Worm (Caenorhabditis elegans): Measurements from ENCODE around the gene C07A12.2.

C07A12.2 gene

ce11 chrX:4530426-4531044 lies 14.1 kb upstream of the C07A12.2 start (continued):
- TF ChIP-seq hlh-30 (tag; optimal IDR thresholded peaks at IDR 0.05; ENCODE audit: insufficient read depth) (peak; percentile 50), F26F4.8 (GFP tag; conservative IDR thresholded peaks at IDR 0.05) (no peak), aha-1 (tag) (peak; percentile 75), ZK337.2 (GFP tag; IDR thresholded peaks at IDR 0.05) (no peak)

ce11 chrX:4532160-4532741 lies 12.4 kb upstream of the C07A12.2 start, which contains the start of gene nhr-35:
TSS of gene nhr-35 (plus strand) at chrX:4532691.
- TF ChIP-seq nhr-76 (tag; optimal IDR thresholded peaks at IDR 0.05) = no peak
- TF ChIP-seq lin-15B (tag; optimal IDR thresholded peaks at IDR 0.05) = no peak
- TF ChIP-seq aly-2 (tag; optimal IDR thresholded peaks at IDR 0.05) = no peak
- peak; percentile 0 for TF ChIP-seq aha-1 (tag)
- no peak for TF ChIP-seq Y105C5A.15 (GFP tag; IDR thresholded peaks at IDR 0.05)
- no peak for TF ChIP-seq dmd-8 (GFP tag; IDR thresholded peaks at IDR 0.05)
- TF ChIP-seq nhr-42 (GFP tag; IDR thresholded peaks at IDR 0.05) = peak; percentile 66; the same call in 1 of the 2 replicates
- TF ChIP-seq gei-8 (GFP tag; optimal IDR thresholded peaks at IDR 0.05) = peak; percentile 90
- TF ChIP-seq F10B5.3 (tag; optimal IDR thresholded peaks at IDR 0.05) = no peak
- peak in 1 of 2 experiments; percentile 68 for TF ChIP-seq hif-1 (tag; optimal IDR thresholded peaks at IDR 0.05)
- no peak for TF ChIP-seq Y5F2A.4 (GFP tag; optimal IDR thresholded peaks at IDR 0.05)
- TF ChIP-seq spr-3 (GFP tag; optimal IDR thresholded peaks at IDR 0.05) = no peak
- TF ChIP-seq fkh-10 (GFP tag; optimal IDR thresholded peaks at IDR 0.05) = no peak
- TF ChIP-seq unc-39 (tag; optimal IDR thresholded peaks at IDR 0.05) = no peak
- TF ChIP-seq snpc-1.2 (GFP tag; IDR thresholded peaks at IDR 0.05) = no peak
- TF ChIP-seq ceh-32 (tag; optimal IDR thresholded peaks at IDR 0.05; ENCODE audit: poor library complexity) = no peak
- TF ChIP-seq mxl-3 (GFP tag; optimal IDR thresholded peaks at IDR 0.05) = peak; percentile 100
- TF ChIP-seq daf-8 (GFP tag; IDR thresholded peaks at IDR 0.05) = no peak
- no peak; the same call in 1 of the 2 replicates for TF ChIP-seq set-16 (GFP tag; IDR thresholded peaks at IDR 0.05)
- peak; percentile 73; the same call in 1 of the 2 replicates for TF ChIP-seq mdt-29 (GFP tag; IDR thresholded peaks at IDR 0.05)
- no peak for TF ChIP-seq zip-11 (GFP tag; IDR thresholded peaks at IDR 0.05)
- 0 out of 2 replicates have a peak, but pooled peaks have one; percentile 43 for TF ChIP-seq dmd-9 (GFP tag; IDR thresholded peaks at IDR 0.05)
- peak; percentile 19 for TF ChIP-seq rbr-2 (tag; optimal IDR thresholded peaks at IDR 0.05)
- no peak for TF ChIP-seq R02D3.7 (tag; optimal IDR thresholded peaks at IDR 0.05)
- peak; percentile 42 to 90 for TF ChIP-seq mdl-1 (tag; optimal IDR thresholded peaks at IDR 0.05)
- TF ChIP-seq lin-39 (tag; optimal IDR thresholded peaks at IDR 0.05) = no peak
- TF ChIP-seq nhr-111 (GFP tag; optimal IDR thresholded peaks at IDR 0.05) = no peak
- peak; percentile 93 for TF ChIP-seq nhr-102 (tag; optimal IDR thresholded peaks at IDR 0.05)
- TF ChIP-seq ztf-11 (tag; optimal IDR thresholded peaks at IDR 0.05) = no peak
- no peak for TF ChIP-seq madf-9 (GFP tag; conservative IDR thresholded peaks at IDR 0.05)
- TF ChIP-seq nhr-41 (GFP tag; IDR thresholded peaks at IDR 0.05) = 0 out of 2 replicates have a peak, but pooled peaks have one; percentile 37
- peak; percentile 1 for TF ChIP-seq skn-1 (tag; optimal IDR thresholded peaks at IDR 0.05)
- TF ChIP-seq daf-12 (tag; optimal IDR thresholded peaks at IDR 0.05) = no peak
- no peak for TF ChIP-seq zag-1 (tag; optimal IDR thresholded peaks at IDR 0.05)
- TF ChIP-seq Y75B8A.6 (GFP tag; IDR thresholded peaks at IDR 0.05) = no peak
- TF ChIP-seq ZK546.5 (tag; optimal IDR thresholded peaks at IDR 0.05) = no peak
- TF ChIP-seq nhr-10 (tag; optimal IDR thresholded peaks at IDR 0.05) = no peak
- TF ChIP-seq ceh-44 (GFP tag; IDR thresholded peaks at IDR 0.05) = no peak
- TF ChIP-seq duxl-1 (tag; optimal IDR thresholded peaks at IDR 0.05; ENCODE audit: poor library complexity) = no peak
- TF ChIP-seq D1046.2 (GFP tag; IDR thresholded peaks at IDR 0.05) = no peak
- TF ChIP-seq madf-5 (GFP tag; IDR thresholded peaks at IDR 0.05) = no peak
- peak; percentile 94 for TF ChIP-seq dve-1 (tag; optimal IDR thresholded peaks at IDR 0.05; ENCODE audit: insufficient read depth)
- no peak for TF ChIP-seq nhr-237 (tag; optimal IDR thresholded peaks at IDR 0.05)
- peak; percentile 79 for TF ChIP-seq T20F7.1 (GFP tag; optimal IDR thresholded peaks at IDR 0.05)
- TF ChIP-seq nhr-28 (tag; optimal IDR thresholded peaks at IDR 0.05) = peak; percentile 97
